Fruit fly (Drosophila melanogaster): Measurements from ENCODE around the gene rin.

Gene rin

dm6 chr3R:13646729-13647633 is at the start of gene rin:
TSS of gene rin (plus strand) at chr3R:13647004.
- TF ChIP-seq psq (optimal IDR thresholded peaks at IDR 0.05), result no peak
- TF ChIP-seq ttk (optimal IDR thresholded peaks at IDR 0.05), result no peak
- TF ChIP-seq Myc (optimal IDR thresholded peaks at IDR 0.05), result no peak
- TF ChIP-seq Sin3A (optimal IDR thresholded peaks at IDR 0.05), result no peak
- no peak for TF ChIP-seq h (optimal IDR thresholded peaks at IDR 0.05)
- TF ChIP-seq insv (optimal IDR thresholded peaks at IDR 0.05), result no peak

DNA sequence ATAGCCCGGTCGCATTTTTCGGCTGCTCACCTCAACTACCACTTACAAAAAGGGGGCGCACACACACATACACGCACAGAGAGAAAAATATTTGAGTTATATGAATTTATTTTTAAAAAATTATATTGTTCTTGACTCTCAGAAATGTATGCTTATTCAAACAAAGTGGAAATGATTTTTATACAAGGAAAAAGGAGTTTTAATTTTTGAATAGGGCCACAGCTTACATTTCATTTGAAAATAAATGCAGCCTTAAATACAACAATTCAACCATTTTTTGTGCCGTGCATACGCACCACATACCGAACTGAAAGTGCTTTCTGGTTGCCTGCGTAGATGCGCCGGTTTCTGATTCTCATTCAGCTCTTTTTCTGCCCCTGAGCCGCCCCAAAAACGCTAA is 46.3 kb upstream of the rin start:
- TF ChIP-seq Myc (optimal IDR thresholded peaks at IDR 0.05) (no peak), Sin3A (optimal IDR thresholded peaks at IDR 0.05) (no peak), insv (optimal IDR thresholded peaks at IDR 0.05) (no peak), psq (optimal IDR thresholded peaks at IDR 0.05) (no peak), h (optimal IDR thresholded peaks at IDR 0.05) (no peak), ttk (optimal IDR thresholded peaks at IDR 0.05) (no peak)

DNA sequence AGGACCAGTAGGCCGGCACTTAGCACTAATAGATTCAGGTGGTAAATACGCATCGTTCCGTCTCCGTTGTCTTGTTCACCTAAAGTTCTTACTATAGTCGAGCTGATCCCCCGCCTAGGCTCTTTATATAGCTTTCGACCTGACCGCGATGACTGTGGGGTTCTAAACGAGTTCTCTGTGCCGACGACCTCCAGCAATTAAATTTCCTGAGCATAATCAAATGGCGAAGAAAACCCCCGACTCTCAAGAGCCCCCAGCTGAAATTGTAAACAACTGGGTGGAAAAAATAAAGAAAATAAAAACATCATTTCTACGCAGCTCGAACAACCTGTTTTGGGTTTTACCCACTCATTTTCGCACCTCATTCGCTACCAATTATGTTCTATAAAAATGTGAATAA is 37.7 kb upstream of the rin start, which contains the start of gene CG9759:
Gene CG9759 (minus strand): TSS at position 101 of the 400 bp plus-strand sequence.
- TF ChIP-seq ttk (optimal IDR thresholded peaks at IDR 0.05) (no peak), Myc (optimal IDR thresholded peaks at IDR 0.05) (no peak), h (optimal IDR thresholded peaks at IDR 0.05) (no peak), psq (optimal IDR thresholded peaks at IDR 0.05) (no peak), Sin3A (optimal IDR thresholded peaks at IDR 0.05) (no peak), insv (optimal IDR thresholded peaks at IDR 0.05) (no peak)

- TF ChIP-seq h (optimal IDR thresholded peaks at IDR 0.05) (no peak), insv (optimal IDR thresholded peaks at IDR 0.05) (no peak), Myc (optimal IDR thresholded peaks at IDR 0.05) (no peak)
Observed at dm6 chr3R:13612333-13612732, 34.5 kb upstream of the rin start, which contains the start of gene CG9757. TSS of gene CG9757 (minus strand) at chr3R:13612433.

- TF ChIP-seq Myc (optimal IDR thresholded peaks at IDR 0.05) (no peak), ttk (optimal IDR thresholded peaks at IDR 0.05) (no peak), h (optimal IDR thresholded peaks at IDR 0.05) (no peak), Sin3A (optimal IDR thresholded peaks at IDR 0.05) (no peak), psq (optimal IDR thresholded peaks at IDR 0.05) (no peak), insv (optimal IDR thresholded peaks at IDR 0.05) (no peak)
Observed at dm6 chr3R:13615007-13615406, 31.8 kb upstream of the rin start.

dm6 chr3R:13615617-13616016 is 31.2 kb upstream of the rin start, which contains the start of gene CG9269:
TSS of gene CG9269 (plus strand) at chr3R:13615917.
- TF ChIP-seq ttk (optimal IDR thresholded peaks at IDR 0.05) (no peak), Sin3A (optimal IDR thresholded peaks at IDR 0.05) (no peak), psq (optimal IDR thresholded peaks at IDR 0.05) (no peak), Myc (optimal IDR thresholded peaks at IDR 0.05) (no peak)

dm6 chr3R:13617228-13617627 is 29.6 kb upstream of the rin start:
- TF ChIP-seq psq (optimal IDR thresholded peaks at IDR 0.05) (no peak), Myc (optimal IDR thresholded peaks at IDR 0.05) (no peak), insv (optimal IDR thresholded peaks at IDR 0.05) (no peak), h (optimal IDR thresholded peaks at IDR 0.05) (no peak), ttk (optimal IDR thresholded peaks at IDR 0.05) (no peak), Sin3A (optimal IDR thresholded peaks at IDR 0.05) (no peak)

DNA sequence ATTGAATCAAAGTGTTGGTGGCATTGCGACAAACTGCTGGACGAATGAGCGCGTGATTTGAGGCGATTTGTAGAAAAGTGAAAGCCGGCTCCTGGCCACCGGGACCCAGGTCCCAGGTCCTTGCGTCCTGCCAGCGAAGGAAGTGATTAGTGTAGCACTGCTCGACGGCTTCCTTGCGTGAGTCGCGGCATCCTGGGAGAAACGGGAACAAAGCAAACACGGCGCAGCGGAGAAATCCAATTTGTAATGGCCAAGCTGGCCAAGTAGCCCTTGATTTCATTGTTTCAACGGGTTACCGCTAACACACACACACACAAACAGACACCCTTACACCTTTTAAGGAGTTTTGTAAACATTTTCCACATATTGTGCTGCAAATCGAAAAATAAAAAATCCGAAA is 15.2 kb upstream of the rin start, which contains the start of gene CG10841:
Gene CG10841 (plus strand): TSS at position 301 of the 400 bp plus-strand sequence.
- TF ChIP-seq h (optimal IDR thresholded peaks at IDR 0.05), result no peak
- TF ChIP-seq insv (optimal IDR thresholded peaks at IDR 0.05), result no peak
- TF ChIP-seq Myc (optimal IDR thresholded peaks at IDR 0.05), result no peak
- no peak for TF ChIP-seq psq (optimal IDR thresholded peaks at IDR 0.05)
- no peak for TF ChIP-seq ttk (optimal IDR thresholded peaks at IDR 0.05)
- no peak for TF ChIP-seq Sin3A (optimal IDR thresholded peaks at IDR 0.05)

- TF ChIP-seq insv (optimal IDR thresholded peaks at IDR 0.05) (no peak), Sin3A (optimal IDR thresholded peaks at IDR 0.05) (no peak), psq (optimal IDR thresholded peaks at IDR 0.05) (no peak), Myc (optimal IDR thresholded peaks at IDR 0.05) (no peak), ttk (optimal IDR thresholded peaks at IDR 0.05) (no peak), h (optimal IDR thresholded peaks at IDR 0.05) (no peak)
Observed at dm6 chr3R:13644778-13645660, 1.8 kb upstream of the rin start.

DNA sequence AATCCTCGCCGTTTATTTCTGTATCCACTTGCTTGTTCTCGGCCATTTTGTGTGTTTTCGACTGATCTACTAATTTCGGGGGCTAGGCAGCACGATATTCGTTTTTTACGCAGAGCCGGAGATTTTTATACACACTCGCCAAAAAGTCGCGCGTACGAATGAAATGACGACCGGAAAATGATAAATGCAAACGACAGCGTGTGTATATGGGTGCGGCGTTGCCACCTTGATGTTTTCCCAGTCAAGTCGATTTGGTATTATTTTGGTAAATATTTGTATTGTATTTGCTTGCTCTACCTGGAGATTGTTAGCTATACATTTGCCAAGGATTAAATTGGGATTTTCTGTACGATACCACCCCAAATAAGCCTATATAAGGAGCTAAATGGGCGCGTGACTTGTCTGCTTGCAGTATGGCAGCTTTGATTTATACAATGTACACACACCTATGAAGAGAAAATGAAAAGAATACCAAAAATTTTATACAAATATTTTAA is 882 bp upstream of the rin start, which contains the start of gene sqd:
Gene sqd (minus strand): TSS at position 431 of the 497 bp plus-strand sequence.
- TF ChIP-seq Myc (optimal IDR thresholded peaks at IDR 0.05) (no peak), Sin3A (optimal IDR thresholded peaks at IDR 0.05) (no peak), h (optimal IDR thresholded peaks at IDR 0.05) (no peak), psq (optimal IDR thresholded peaks at IDR 0.05) (no peak), insv (optimal IDR thresholded peaks at IDR 0.05) (no peak), ttk (optimal IDR thresholded peaks at IDR 0.05) (no peak)

dm6 chr3R:13647734-13648541 is 1.1 kb downstream of the rin start:
- TF ChIP-seq Sin3A (optimal IDR thresholded peaks at IDR 0.05), result no peak
- TF ChIP-seq h (optimal IDR thresholded peaks at IDR 0.05), result no peak
- TF ChIP-seq psq (optimal IDR thresholded peaks at IDR 0.05), result no peak
- no peak for TF ChIP-seq Myc (optimal IDR thresholded peaks at IDR 0.05)
- no peak for TF ChIP-seq insv (optimal IDR thresholded peaks at IDR 0.05)
- no peak for TF ChIP-seq ttk (optimal IDR thresholded peaks at IDR 0.05)

Measured in Kc167 (cell line).